Fruit fly (Drosophila melanogaster) whole organism, embryonic: ENCODE data around the gene CG33282.

Source experiments
- CG10267 ChIP-seq: fragments of 200-800 bp; sonication (Bioruptor generic); optimal IDR thresholded peaks from 2 replicates; lab custom pipeline; 2018; ENCODE audit warnings: missing biosample characterization, mild to moderate bottlenecking, missing genetic modification characterization, moderate library complexity
- CG11398 ChIP-seq: fragments of 200-800 bp; sonication (Bioruptor generic); optimal IDR thresholded peaks from 2 replicates; lab custom pipeline; 2016; ENCODE audit warnings: missing biosample characterization, missing genetic modification characterization
- CG12391 ChIP-seq: fragments of 200-800 bp; sonication (Bioruptor generic); optimal IDR thresholded peaks from 3 replicates; lab custom pipeline; 2018; ENCODE audit warnings: missing biosample characterization, mild to moderate bottlenecking, missing genetic modification characterization, moderate library complexity
- CG12659 ChIP-seq: fragments of 200-800 bp; sonication (Bioruptor generic); optimal IDR thresholded peaks from 3 replicates; lab custom pipeline; 2017; ENCODE audit warnings: mild to moderate bottlenecking, missing biosample characterization, missing genetic modification reagents, missing genetic modification characterization
- CG14014 ChIP-seq: fragments of 200-800 bp; sonication (Bioruptor generic); IDR thresholded peaks from 2 replicates; pipeline ENCODE4 v1.3.6; 2022; ENCODE audit warnings: missing biosample characterization, missing genetic modification characterization
- CG17912 ChIP-seq: fragments of 200-800 bp; sonication (Bioruptor generic); optimal IDR thresholded peaks from 2 replicates; lab custom pipeline; 2018; ENCODE audit warnings: missing biosample characterization, mild to moderate bottlenecking, missing genetic modification characterization
- CG18619 ChIP-seq: fragments of 200-800 bp; sonication (Bioruptor generic); optimal IDR thresholded peaks from 3 replicates; lab custom pipeline; 2017; ENCODE audit warnings: missing biosample characterization, mild to moderate bottlenecking, missing genetic modification characterization
- CG2202 ChIP-seq: fragments of 200-800 bp; sonication (Bioruptor generic); optimal IDR thresholded peaks from 2 replicates; lab custom pipeline; 2018; ENCODE audit warnings: missing biosample characterization, mild to moderate bottlenecking, missing genetic modification characterization
- CG30020 ChIP-seq: fragments of 200-800 bp; optimal IDR thresholded peaks from 2 replicates; lab custom pipeline; 2019; ENCODE audit warnings: missing biosample characterization, mild to moderate bottlenecking, missing genetic modification characterization, moderate library complexity
- CG34224 ChIP-seq: fragments of 200-800 bp; sonication (Bioruptor generic); IDR thresholded peaks from 3 replicates; pipeline ENCODE4 v1.3.6; 2022; ENCODE audit warnings: missing biosample characterization, missing genetic modification characterization; ENCODE audit not compliant: partially characterized antibody
- CG3847 ChIP-seq: fragments of 200-800 bp; sonication (Bioruptor generic); IDR thresholded peaks from 2 replicates; pipeline ENCODE4 v1.3.6; 2022; ENCODE audit warnings: missing biosample characterization, missing genetic modification characterization
- CG4282 ChIP-seq: fragments of 200-800 bp; sonication (Bioruptor generic); optimal IDR thresholded peaks from 2 replicates; lab custom pipeline; 2016; ENCODE audit warnings: missing biosample characterization, missing genetic modification characterization
- CG4424 ChIP-seq: fragments of 200-800 bp; sonication (Bioruptor generic); optimal IDR thresholded peaks from 3 replicates; lab custom pipeline; 2016; ENCODE audit warnings: missing biosample characterization, missing genetic modification characterization
- CG6854 ChIP-seq: fragments of 200-800 bp; sonication (Bioruptor generic); optimal IDR thresholded peaks from 3 replicates; lab custom pipeline; 2017; ENCODE audit warnings: missing biosample characterization, mild to moderate bottlenecking, missing genetic modification characterization
- CG7271 ChIP-seq: fragments of 200-800 bp; sonication (Bioruptor generic); optimal IDR thresholded peaks from 2 replicates; lab custom pipeline; 2018; ENCODE audit warnings: missing biosample characterization, mild to moderate bottlenecking, missing genetic modification characterization, moderate library complexity
- CG7745 ChIP-seq: fragments of 200-800 bp; sonication (Bioruptor generic); optimal IDR thresholded peaks from 2 replicates; lab custom pipeline; 2018; ENCODE audit warnings: missing biosample characterization, mild to moderate bottlenecking, missing genetic modification characterization, moderate library complexity
- CG7839 ChIP-seq: fragments of 200-800 bp; sonication (Bioruptor generic); optimal IDR thresholded peaks from 3 replicates; lab custom pipeline; 2018; ENCODE audit warnings: missing biosample characterization, mild to moderate bottlenecking, missing genetic modification characterization, moderate library complexity
- CG7987 ChIP-seq: fragments of 200-800 bp; sonication (Bioruptor generic); optimal IDR thresholded peaks from 2 replicates; lab custom pipeline; 2018; ENCODE audit warnings: missing biosample characterization, mild to moderate bottlenecking, missing genetic modification characterization, moderate library complexity
- Chrac-16 ChIP-seq: fragments of 200-800 bp; sonication (Bioruptor generic); optimal IDR thresholded peaks from 3 replicates; lab custom pipeline; 2016; ENCODE audit warnings: missing biosample characterization, missing genetic modification characterization
- CkIIα-i1 ChIP-seq: fragments of 200-800 bp; sonication (Bioruptor generic); IDR thresholded peaks from 2 replicates; pipeline ENCODE4 v1.3.6; 2022; ENCODE audit warnings: missing biosample characterization, missing genetic modification characterization
- CoRest ChIP-seq: fragments of 200-800 bp; sonication (Bioruptor generic); optimal IDR thresholded peaks from 3 replicates; lab custom pipeline; 2018; ENCODE audit warnings: missing biosample characterization, mild to moderate bottlenecking, missing genetic modification characterization, moderate library complexity
- CrebB ChIP-seq: fragments of 200-800 bp; sonication (Bioruptor generic); optimal IDR thresholded peaks from 3 replicates; lab custom pipeline; 2018; ENCODE audit warnings: missing biosample characterization, mild to moderate bottlenecking, missing genetic modification characterization
- Dbx ChIP-seq: fragments of 200-800 bp; sonication (Bioruptor generic); IDR thresholded peaks from 3 replicates; pipeline ENCODE4 v1.3.6; 2022; ENCODE audit warnings: missing biosample characterization, missing genetic modification characterization
- Dek ChIP-seq: fragments of 200-800 bp; sonication (Bioruptor generic); optimal IDR thresholded peaks from 3 replicates; lab custom pipeline; 2019; ENCODE audit warnings: missing biosample characterization, mild to moderate bottlenecking, missing genetic modification characterization, moderate library complexity
- Elba2 ChIP-seq: fragments of 200-800 bp; sonication (Bioruptor generic); optimal IDR thresholded peaks from 3 replicates; lab custom pipeline; 2016; ENCODE audit warnings: missing biosample characterization, missing genetic modification characterization
- Myb ChIP-seq: fragments of 200-800 bp; sonication (Bioruptor generic); optimal IDR thresholded peaks from 2 replicates; lab custom pipeline; 2016; ENCODE audit warnings: missing biosample characterization, missing genetic modification characterization
- NK7.1 ChIP-seq: fragments of 200-800 bp; sonication (Bioruptor generic); optimal IDR thresholded peaks from 3 replicates; lab custom pipeline; 2016; ENCODE audit warnings: missing biosample characterization, missing genetic modification characterization
- Optix ChIP-seq: fragments of 200-800 bp; sonication (Bioruptor generic); IDR thresholded peaks from 3 replicates; pipeline ENCODE4 v1.3.6; 2022; ENCODE audit warnings: missing biosample characterization, missing genetic modification characterization
- Six4 ChIP-seq: fragments of 200-800 bp; sonication (Bioruptor generic); optimal IDR thresholded peaks from 2 replicates; lab custom pipeline; 2016; ENCODE audit warnings: missing biosample characterization, missing genetic modification characterization
- Sox102F ChIP-seq: fragments of 200-800 bp; sonication (Bioruptor generic); optimal IDR thresholded peaks from 2 replicates; lab custom pipeline; 2018; ENCODE audit warnings: missing biosample characterization, mild to moderate bottlenecking, missing genetic modification characterization, moderate library complexity
- Vsx1 ChIP-seq: fragments of 200-800 bp; sonication (Bioruptor generic); optimal IDR thresholded peaks from 2 replicates; lab custom pipeline; 2017; ENCODE audit warnings: missing biosample characterization, mild to moderate bottlenecking, missing genetic modification characterization, missing genetic modification reagents
- abd-A ChIP-seq: fragments of 200-800 bp; sonication (Bioruptor generic); optimal IDR thresholded peaks from 3 replicates; lab custom pipeline; 2019; ENCODE audit warnings: missing biosample characterization, mild to moderate bottlenecking, missing genetic modification characterization, moderate library complexity
- aop ChIP-seq: fragments of 200-800 bp; sonication (Bioruptor generic); IDR thresholded peaks from 2 replicates; pipeline ENCODE4 v1.3.6; 2022; ENCODE audit warnings: missing biosample characterization, missing genetic modification characterization
- az2 ChIP-seq: fragments of 200-800 bp; sonication (Bioruptor generic); optimal IDR thresholded peaks from 3 replicates; lab custom pipeline; 2016; ENCODE audit warnings: missing biosample characterization, missing genetic modification characterization
- bigmax ChIP-seq: fragments of 200-800 bp; sonication (Bioruptor generic); optimal IDR thresholded peaks from 2 replicates; lab custom pipeline; 2018; ENCODE audit warnings: missing biosample characterization, mild to moderate bottlenecking, missing genetic modification characterization
- cas ChIP-seq: fragments of 200-800 bp; sonication (Bioruptor generic); IDR thresholded peaks from 2 replicates; pipeline ENCODE4 v1.3.6; 2022; ENCODE audit warnings: missing biosample characterization, missing genetic modification characterization
- caup ChIP-seq: fragments of 200-800 bp; sonication (Bioruptor generic); optimal IDR thresholded peaks from 3 replicates; lab custom pipeline; 2017; ENCODE audit warnings: missing biosample characterization, mild to moderate bottlenecking, missing genetic modification characterization, moderate library complexity; ENCODE audit not compliant: severe bottlenecking
- dati ChIP-seq: fragments of 200-800 bp; sonication (Bioruptor generic); IDR thresholded peaks from 2 replicates; pipeline ENCODE4 v1.3.6; 2022; ENCODE audit warnings: missing biosample characterization, missing genetic modification characterization
- eyg ChIP-seq: fragments of 200-800 bp; sonication (Bioruptor generic); optimal IDR thresholded peaks from 3 replicates; lab custom pipeline; 2016; ENCODE audit warnings: missing biosample characterization, missing genetic modification characterization
- hkb ChIP-seq, 2 experiments: fragments of 200-800 bp in 1 of 2; fragments of >200 bp in 1 of 2; sonication (Bioruptor generic) in 1 of 2; IDR thresholded peaks in 1 of 2; optimal IDR thresholded peaks in 1 of 2; 2 replicates each; pipeline versions ENCODE4 v1.3.6 to Lab custom; 2017 to 2022; ENCODE audit warnings: missing biosample characterization in 1 of 2, missing genetic modification characterization in 1 of 2
- oc ChIP-seq: fragments of 200-800 bp; sonication (Bioruptor generic); optimal IDR thresholded peaks from 2 replicates; lab custom pipeline; 2018; ENCODE audit warnings: missing biosample characterization, mild to moderate bottlenecking, missing genetic modification characterization, moderate library complexity
- slbo ChIP-seq: fragments of 200-800 bp; sonication (Bioruptor generic); IDR thresholded peaks from 2 replicates; pipeline ENCODE4 v1.3.6; 2022; ENCODE audit warnings: missing biosample characterization, missing genetic modification characterization
- sob ChIP-seq: fragments of 200-800 bp; sonication (Bioruptor generic); IDR thresholded peaks from 2 replicates; pipeline ENCODE4 v1.3.6; 2022; ENCODE audit warnings: missing biosample characterization, missing genetic modification characterization
- tgo ChIP-seq: fragments of 200-800 bp; sonication (Bioruptor generic); IDR thresholded peaks from 3 replicates; pipeline ENCODE4 v1.3.6; 2022; ENCODE audit warnings: missing biosample characterization, missing genetic modification characterization
- ttk ChIP-seq: fragments of 200-800 bp; sonication (Bioruptor generic); IDR thresholded peaks from 2 replicates; pipeline ENCODE4 v2.1.2; 2022; ENCODE audit warnings: missing biosample characterization, missing genetic modification characterization
- twi ChIP-seq: fragments of 200-800 bp; optimal IDR thresholded peaks from 2 replicates; lab custom pipeline; 2019; ENCODE audit warnings: missing biosample characterization, mild to moderate bottlenecking, missing genetic modification characterization, moderate library complexity
- unpg ChIP-seq: fragments of 200-800 bp; sonication (Bioruptor generic); optimal IDR thresholded peaks from 3 replicates; lab custom pipeline; 2018; ENCODE audit warnings: missing biosample characterization, mild to moderate bottlenecking, missing genetic modification characterization, moderate library complexity
- yki ChIP-seq: fragments of >200 bp; optimal IDR thresholded peaks from 3 replicates; lab custom pipeline; 2018
- zen ChIP-seq: fragments of 200-800 bp; sonication (Bioruptor generic); optimal IDR thresholded peaks from 3 replicates; lab custom pipeline; 2018; ENCODE audit warnings: missing biosample characterization, mild to moderate bottlenecking, missing genetic modification characterization, moderate library complexity

CG33282 gene

DNA sequence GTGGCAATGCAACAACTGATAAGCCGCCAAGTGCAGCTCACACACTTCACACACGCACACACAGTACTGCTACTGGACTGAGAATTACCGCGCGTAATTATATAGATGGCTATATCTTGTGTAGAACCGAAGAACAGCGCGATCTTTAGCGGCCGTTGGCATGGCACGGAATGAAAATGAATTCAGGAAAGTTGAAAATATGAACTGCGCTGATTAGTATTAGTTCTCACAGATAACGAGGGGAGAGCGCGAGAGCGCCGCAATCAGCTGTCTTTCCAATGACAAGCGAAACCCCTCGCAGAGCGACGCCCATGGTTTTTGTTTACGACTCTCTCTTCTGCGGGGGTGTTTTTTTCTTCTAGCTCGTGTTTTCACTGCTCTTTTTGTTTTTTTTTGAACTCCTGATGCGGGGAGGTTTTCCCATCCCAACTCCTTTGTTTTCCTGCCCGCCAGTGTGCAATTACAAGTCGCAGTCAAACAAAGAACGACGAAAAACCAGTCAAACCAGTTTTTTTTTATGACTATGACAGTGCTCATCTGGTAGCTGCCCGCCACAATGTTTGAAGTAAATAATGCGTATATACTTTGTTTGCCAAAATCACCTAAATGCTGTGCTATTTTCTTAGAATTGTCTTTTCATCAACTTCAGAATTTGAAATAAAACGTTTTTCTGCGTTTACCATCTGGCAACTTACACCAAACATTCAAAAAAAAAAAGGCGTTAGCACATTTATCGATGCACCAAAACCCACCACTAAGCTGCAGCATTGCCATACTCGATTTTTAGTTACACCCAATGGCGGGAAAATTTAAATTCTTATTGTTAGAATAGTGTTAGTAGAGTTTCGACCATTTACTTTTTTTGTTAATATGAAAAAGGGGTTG lies 24.5 kb upstream of the CG33282 start, which contains the start of gene CG9663 (continued):
- TF ChIP-seq CkIIα-i1 (GFP tag; lab: Robert Waterston, UW) (no peak), unpg (GFP tag; lab: Kevin White, UChicago) (peak; percentile 36), CG2202 (tag; lab: Kevin White, UChicago) (no peak), Dbx (GFP tag; lab: Robert Waterston, UW) (peak; percentile 35; the same call in 1 of the 3 replicates), oc (tag; lab: Kevin White, UChicago) (peak; percentile 31), Dek (tag; lab: Kevin White, UChicago) (no peak), tgo (GFP tag; lab: Robert Waterston, UW) (no peak), NK7.1 (GFP tag; lab: Kevin White, UChicago) (peak; percentile 7), eyg (no peak), Elba2 (peak; percentile 66), Chrac-16 (peak; percentile 3), caup (peak; percentile 2), CG4282 (GFP tag; lab: Kevin White, UChicago) (peak; percentile 27), CG12391 (tag; lab: Kevin White, UChicago) (peak; percentile 27), twi (peak; percentile 6), CG18619 (GFP tag; lab: Kevin White, UChicago) (no peak), Six4 (GFP tag; lab: Kevin White, UChicago) (no peak), CG4424 (GFP tag; lab: Kevin White, UChicago) (no peak), Vsx1 (GFP tag; lab: Kevin White, UChicago) (no peak), ttk (GFP tag; lab: Robert Waterston, UW) (peak; percentile 55), CG7745 (peak; percentile 11), CG11398 (GFP tag; lab: Kevin White, UChicago) (no peak), yki (peak; percentile 26), aop (GFP tag; lab: Robert Waterston, UW) (no peak), CG7839 (tag; lab: Kevin White, UChicago) (peak; percentile 28), CG17912 (GFP tag; lab: Kevin White, UChicago) (no peak), CG30020 (tag; lab: Kevin White, UChicago) (no peak), CG7271 (tag; lab: Kevin White, UChicago) (no peak), Myb (GFP tag; lab: Kevin White, UChicago) (peak; percentile 99), slbo (GFP tag; lab: Robert Waterston, UW) (peak; percentile 40), CG10267 (tag; lab: Kevin White, UChicago) (peak; percentile 57), dati (GFP tag; lab: Robert Waterston, UW) (no peak), CG6854 (peak; percentile 18), abd-A (tag; lab: Kevin White, UChicago) (peak; percentile 69), CG34224 (GFP tag; lab: Robert Waterston, UW) (peak; percentile 60), CrebB (tag; lab: Kevin White, UChicago) (no peak), hkb (optimal IDR thresholded peaks at IDR 0.05; lab: Kevin White, UChicago) (no peak), hkb (GFP tag; IDR thresholded peaks at IDR 0.05; lab: Robert Waterston, UW) (peak; percentile 36; the same call in 1 of the 2 replicates), CoRest (tag; lab: Kevin White, UChicago) (peak; percentile 17), bigmax (GFP tag; lab: Kevin White, UChicago) (no peak), CG12659 (peak; percentile 21), sob (GFP tag; lab: Robert Waterston, UW) (peak; percentile 62; the same call in 1 of the 2 replicates), CG3847 (peak; percentile 45), Optix (GFP tag; lab: Robert Waterston, UW) (no peak), CG7987 (no peak), CG14014 (GFP tag; lab: Robert Waterston, UW) (no peak), zen (tag; lab: Kevin White, UChicago) (no peak), az2 (GFP tag; lab: Kevin White, UChicago) (no peak), Sox102F (GFP tag; lab: Kevin White, UChicago) (no peak), cas (no peak)
